Fruit fly (Drosophila melanogaster) whole organism, embryonic: Measurements from ENCODE around the gene CG46307.
A peak's percentile ranks its signal among the peaks of the same experiment; 100 is the strongest.

ENCODE experiments used
- ATbp ChIP-seq: fragments of 200-800 bp; sonication (Bioruptor generic); optimal IDR thresholded peaks from 2 replicates; lab custom pipeline; 2017; ENCODE audit warnings: missing biosample characterization, mild to moderate bottlenecking, missing genetic modification characterization, missing genetic modification reagents
- Blimp-1 ChIP-seq: fragments of 200-800 bp; sonication (Bioruptor generic); optimal IDR thresholded peaks from 3 replicates; lab custom pipeline; 2018; ENCODE audit warnings: missing biosample characterization, missing genetic modification characterization, mild to moderate bottlenecking, moderate library complexity, missing genetic modification reagents
- C15 ChIP-seq: fragments of 200-800 bp; sonication (Bioruptor generic); IDR thresholded peaks from 3 replicates; pipeline ENCODE4 v1.3.6; 2022; ENCODE audit warnings: missing biosample characterization, missing genetic modification characterization
- CG10209 ChIP-seq: fragments of 200-800 bp; sonication (Bioruptor generic); optimal IDR thresholded peaks from 3 replicates; lab custom pipeline; 2017; ENCODE audit warnings: missing biosample characterization, mild to moderate bottlenecking, missing genetic modification characterization, missing genetic modification reagents
- CG10267 ChIP-seq: fragments of 200-800 bp; sonication (Bioruptor generic); optimal IDR thresholded peaks from 2 replicates; lab custom pipeline; 2018; ENCODE audit warnings: missing biosample characterization, mild to moderate bottlenecking, missing genetic modification characterization, moderate library complexity
- CG10366 ChIP-seq: fragments of 200-800 bp; sonication (Bioruptor generic); IDR thresholded peaks from 2 replicates; pipeline ENCODE4 v1.3.6; 2022; ENCODE audit warnings: missing biosample characterization, missing genetic modification characterization
- CG10462 ChIP-seq: fragments of 200-800 bp; sonication (Bioruptor generic); optimal IDR thresholded peaks from 2 replicates; lab custom pipeline; 2016; ENCODE audit warnings: missing biosample characterization, missing genetic modification characterization
- CG11504 ChIP-seq: fragments of 200-800 bp; sonication (Bioruptor generic); optimal IDR thresholded peaks from 3 replicates; lab custom pipeline; 2019; ENCODE audit warnings: missing biosample characterization, mild to moderate bottlenecking, missing genetic modification characterization, moderate library complexity
- CG11723 ChIP-seq: fragments of 200-800 bp; sonication (Bioruptor generic); optimal IDR thresholded peaks from 2 replicates; lab custom pipeline; 2017; ENCODE audit warnings: missing biosample characterization, mild to moderate bottlenecking, missing genetic modification characterization
- CG12219 ChIP-seq: fragments of 200-800 bp; sonication (Bioruptor generic); optimal IDR thresholded peaks from 3 replicates; lab custom pipeline; 2018; ENCODE audit warnings: missing biosample characterization, mild to moderate bottlenecking, missing genetic modification characterization
- CG12769 ChIP-seq: fragments of 200-800 bp; sonication (Bioruptor generic); optimal IDR thresholded peaks from 2 replicates; lab custom pipeline; 2019; ENCODE audit warnings: missing biosample characterization, mild to moderate bottlenecking, missing genetic modification characterization, moderate library complexity
- CG12942 ChIP-seq: fragments of 200-800 bp; sonication (Bioruptor generic); optimal IDR thresholded peaks from 3 replicates; lab custom pipeline; 2016; ENCODE audit warnings: missing biosample characterization, missing genetic modification characterization
- CG15514 ChIP-seq: fragments of 200-800 bp; sonication (Bioruptor generic); optimal IDR thresholded peaks from 3 replicates; lab custom pipeline; 2017; ENCODE audit warnings: missing biosample characterization, missing genetic modification characterization, mild to moderate bottlenecking, moderate library complexity, missing genetic modification reagents
- CG16815 ChIP-seq: fragments of 200-800 bp; sonication (Bioruptor generic); optimal IDR thresholded peaks from 3 replicates; lab custom pipeline; 2017; ENCODE audit warnings: missing biosample characterization, mild to moderate bottlenecking, missing genetic modification characterization
- CG2712 ChIP-seq: fragments of 200-800 bp; optimal IDR thresholded peaks from 3 replicates; lab custom pipeline; 2019; ENCODE audit warnings: missing biosample characterization, mild to moderate bottlenecking, missing genetic modification characterization, moderate library complexity
- CG4730 ChIP-seq: fragments of 200-800 bp; sonication (Bioruptor generic); IDR thresholded peaks from 2 replicates; pipeline ENCODE4 v1.3.6; 2022; ENCODE audit warnings: missing biosample characterization, missing genetic modification characterization
- CG4854 ChIP-seq: fragments of 200-800 bp; sonication (Bioruptor generic); optimal IDR thresholded peaks from 2 replicates; lab custom pipeline; 2016; ENCODE audit warnings: missing biosample characterization, missing genetic modification characterization, inconsistent platforms
- CG5245 ChIP-seq: fragments of 200-800 bp; sonication (Bioruptor generic); optimal IDR thresholded peaks from 3 replicates; lab custom pipeline; 2016; ENCODE audit warnings: missing biosample characterization, missing genetic modification characterization
- CG6683 ChIP-seq: fragments of 200-800 bp; sonication (Bioruptor generic); optimal IDR thresholded peaks from 2 replicates; lab custom pipeline; 2017; ENCODE audit warnings: missing biosample characterization, mild to moderate bottlenecking, missing genetic modification characterization, missing genetic modification reagents
- CG8281 ChIP-seq: fragments of 200-800 bp; sonication (Bioruptor generic); optimal IDR thresholded peaks from 2 replicates; lab custom pipeline; 2018; ENCODE audit warnings: missing biosample characterization, mild to moderate bottlenecking, missing genetic modification characterization, moderate library complexity
- CG8765 ChIP-seq: fragments of 200-800 bp; sonication (Bioruptor generic); IDR thresholded peaks from 2 replicates; pipeline ENCODE4 v1.3.6; 2022; ENCODE audit warnings: missing biosample characterization, missing genetic modification characterization
- CG9876 ChIP-seq: fragments of 200-800 bp; sonication (Bioruptor generic); optimal IDR thresholded peaks from 2 replicates; lab custom pipeline; 2016; ENCODE audit warnings: missing biosample characterization, missing genetic modification characterization
- CkIIα-i1 ChIP-seq: fragments of 200-800 bp; sonication (Bioruptor generic); IDR thresholded peaks from 2 replicates; pipeline ENCODE4 v1.3.6; 2022; ENCODE audit warnings: missing biosample characterization, missing genetic modification characterization
- Gug ChIP-seq: fragments of 200-800 bp; sonication (Bioruptor generic); IDR thresholded peaks from 4 replicates; pipeline ENCODE4 v1.3.6; 2022; ENCODE audit warnings: missing biosample characterization, missing genetic modification characterization
- H15 ChIP-seq: fragments of 200-800 bp; sonication (Bioruptor generic); IDR thresholded peaks from 3 replicates; pipeline ENCODE4 v1.3.6; 2022; ENCODE audit warnings: missing biosample characterization, missing genetic modification characterization
- Hey ChIP-seq: fragments of 200-800 bp; sonication (Bioruptor generic); optimal IDR thresholded peaks from 3 replicates; lab custom pipeline; 2018; ENCODE audit warnings: missing biosample characterization, mild to moderate bottlenecking, missing genetic modification characterization
- Jarid2 ChIP-seq: fragments of 200-800 bp; sonication (Bioruptor generic); optimal IDR thresholded peaks from 3 replicates; lab custom pipeline; 2017; ENCODE audit warnings: mild to moderate bottlenecking, missing biosample characterization, missing genetic modification reagents, missing genetic modification characterization
- NC2β ChIP-seq: fragments of 200-800 bp; sonication (Bioruptor generic); optimal IDR thresholded peaks from 2 replicates; lab custom pipeline; 2016; ENCODE audit warnings: missing biosample characterization, missing genetic modification characterization
- Nf-YB ChIP-seq: fragments of 200-800 bp; sonication (Bioruptor generic); optimal IDR thresholded peaks from 3 replicates; lab custom pipeline; 2019; ENCODE audit warnings: missing biosample characterization, mild to moderate bottlenecking, missing genetic modification characterization, moderate library complexity
- Nf-YC ChIP-seq: fragments of 200-800 bp; optimal IDR thresholded peaks from 3 replicates; lab custom pipeline; 2019; ENCODE audit warnings: missing biosample characterization, mild to moderate bottlenecking, missing genetic modification characterization, moderate library complexity
- Ptx1 ChIP-seq: fragments of 200-800 bp; sonication (Bioruptor generic); IDR thresholded peaks from 2 replicates; pipeline ENCODE4 v1.3.6; 2022; ENCODE audit warnings: missing biosample characterization, missing genetic modification characterization
- Sry-β ChIP-seq: fragments of 200-800 bp; sonication (Bioruptor generic); optimal IDR thresholded peaks from 2 replicates; lab custom pipeline; 2018; ENCODE audit warnings: missing biosample characterization, mild to moderate bottlenecking, missing genetic modification characterization, moderate library complexity
- amos ChIP-seq: fragments of 200-800 bp; sonication (Bioruptor generic); IDR thresholded peaks from 2 replicates; pipeline ENCODE4 v1.3.6; 2022; ENCODE audit warnings: missing biosample characterization, missing genetic modification characterization; ENCODE audit not compliant: partially characterized antibody
- cad ChIP-seq: fragments of >200 bp; optimal IDR thresholded peaks from 2 replicates; lab custom pipeline; 2017; ENCODE audit warnings: missing biosample characterization, missing genetic modification characterization
- cwo ChIP-seq: fragments of 200-800 bp; sonication (Bioruptor generic); optimal IDR thresholded peaks from 3 replicates; lab custom pipeline; 2017; ENCODE audit warnings: missing biosample characterization, missing genetic modification characterization, mild to moderate bottlenecking, moderate library complexity, missing genetic modification reagents
- dmrt99B ChIP-seq: fragments of 200-800 bp; sonication (Bioruptor generic); optimal IDR thresholded peaks from 2 replicates; lab custom pipeline; 2018; ENCODE audit warnings: missing biosample characterization, mild to moderate bottlenecking, missing genetic modification characterization, moderate library complexity
- en ChIP-seq: fragments of 200-800 bp; sonication (Bioruptor generic); optimal IDR thresholded peaks from 2 replicates; lab custom pipeline; 2016; ENCODE audit warnings: missing biosample characterization, missing genetic modification characterization
- ewg ChIP-seq: fragments of 200-800 bp; sonication (Bioruptor generic); optimal IDR thresholded peaks from 3 replicates; lab custom pipeline; 2017; ENCODE audit warnings: mild to moderate bottlenecking, missing biosample characterization, missing genetic modification reagents, missing genetic modification characterization
- hkb ChIP-seq, 2 experiments: fragments of 200-800 bp in 1 of 2; fragments of >200 bp in 1 of 2; sonication (Bioruptor generic) in 1 of 2; IDR thresholded peaks in 1 of 2; optimal IDR thresholded peaks in 1 of 2; 2 replicates each; pipeline versions ENCODE4 v1.3.6 to Lab custom; 2017 to 2022; ENCODE audit warnings: missing biosample characterization in 1 of 2, missing genetic modification characterization in 1 of 2
- jing ChIP-seq: fragments of 200-800 bp; sonication (Bioruptor generic); optimal IDR thresholded peaks from 2 replicates; lab custom pipeline; 2018; ENCODE audit warnings: missing biosample characterization, mild to moderate bottlenecking, missing genetic modification characterization
- mirr ChIP-seq: fragments of 200-800 bp; sonication (Bioruptor generic); optimal IDR thresholded peaks from 3 replicates; lab custom pipeline; 2018; ENCODE audit warnings: missing biosample characterization, mild to moderate bottlenecking, missing genetic modification characterization
- pzg ChIP-seq: fragments of 200-800 bp; sonication (Bioruptor generic); optimal IDR thresholded peaks from 3 replicates; lab custom pipeline; 2018; ENCODE audit warnings: missing biosample characterization, mild to moderate bottlenecking, missing genetic modification characterization, moderate library complexity
- run ChIP-seq: fragments of 200-800 bp; sonication (Bioruptor generic); optimal IDR thresholded peaks from 3 replicates; lab custom pipeline; 2018; ENCODE audit warnings: missing biosample characterization, mild to moderate bottlenecking, missing genetic modification characterization
- sob ChIP-seq: fragments of 200-800 bp; sonication (Bioruptor generic); IDR thresholded peaks from 2 replicates; pipeline ENCODE4 v1.3.6; 2022; ENCODE audit warnings: missing biosample characterization, missing genetic modification characterization
- vvl ChIP-seq: fragments of 200-800 bp; sonication (Bioruptor generic); IDR thresholded peaks from 2 replicates; pipeline ENCODE4 v1.3.6; 2022; ENCODE audit warnings: missing biosample characterization, missing genetic modification characterization
- wdn ChIP-seq: fragments of 200-800 bp; sonication (Bioruptor generic); IDR thresholded peaks from 2 replicates; pipeline ENCODE4 v1.3.6; 2022; ENCODE audit warnings: missing biosample characterization, missing genetic modification characterization
- zf30C ChIP-seq: fragments of 200-800 bp; sonication (Bioruptor generic); optimal IDR thresholded peaks from 3 replicates; lab custom pipeline; 2018; ENCODE audit warnings: missing biosample characterization, mild to moderate bottlenecking, missing genetic modification characterization
- zfh1 ChIP-seq: fragments of 200-800 bp; sonication (Bioruptor generic); IDR thresholded peaks from 3 replicates; pipeline ENCODE4 v1.3.6; 2022; ENCODE audit warnings: missing biosample characterization, missing genetic modification characterization

CG46307 gene

dm6 chr2L:21156156-21157040 lies 52.0 kb downstream of the CG46307 start, which contains the start of the genes Mpp6 and E2f2 (continued):
- TF ChIP-seq Sry-β (GFP tag; lab: Kevin White, UChicago) (peak; percentile 44), CG11504 (tag; lab: Kevin White, UChicago) (peak; percentile 18), CG4854 (no peak), jing (no peak), Nf-YB (GFP tag; lab: Kevin White, UChicago) (no peak), cad (no peak), cwo (GFP tag; lab: Kevin White, UChicago) (no peak), vvl (peak; percentile 63; the same call in 1 of the 2 replicates), CG10267 (tag; lab: Kevin White, UChicago) (peak; percentile 95), amos (peak; percentile 95), CG8281 (tag; lab: Kevin White, UChicago) (no peak), CG11723 (no peak), CG8765 (GFP tag; lab: Robert Waterston, UW) (no peak), CkIIα-i1 (GFP tag; lab: Robert Waterston, UW) (no peak), Jarid2 (no peak), H15 (GFP tag; lab: Robert Waterston, UW) (peak; percentile 59; the same call in 2 of the 3 replicates), C15 (GFP tag; lab: Robert Waterston, UW) (no peak), pzg (GFP tag; lab: Kevin White, UChicago) (peak; percentile 78), Blimp-1 (GFP tag; lab: Kevin White, UChicago) (no peak), ATbp (no peak), CG16815 (GFP tag; lab: Kevin White, UChicago) (no peak), mirr (GFP tag; lab: Kevin White, UChicago) (no peak), CG9876 (GFP tag; lab: Kevin White, UChicago) (no peak), CG5245 (GFP tag; lab: Kevin White, UChicago) (no peak), zf30C (GFP tag; lab: Kevin White, UChicago) (no peak), CG15514 (GFP tag; lab: Kevin White, UChicago) (peak; percentile 55), Gug (GFP tag; lab: Robert Waterston, UW) (peak; percentile 58; the same call in 2 of the 4 replicates), Ptx1 (GFP tag; lab: Robert Waterston, UW) (no peak), CG10462 (no peak), sob (peak; percentile 86), NC2β (GFP tag; lab: Kevin White, UChicago) (no peak), dmrt99B (tag; lab: Kevin White, UChicago) (no peak), Hey (no peak), CG12942 (GFP tag; lab: Kevin White, UChicago) (peak; percentile 6), CG12769 (no peak), CG10209 (GFP tag; lab: Kevin White, UChicago) (peak; percentile 23), zfh1 (peak; percentile 58; the same call in 2 of the 3 replicates), run (tag; lab: Kevin White, UChicago) (no peak), hkb (optimal IDR thresholded peaks at IDR 0.05; lab: Kevin White, UChicago) (no peak), hkb (GFP tag; IDR thresholded peaks at IDR 0.05; lab: Robert Waterston, UW) (no peak), ewg (GFP tag; lab: Kevin White, UChicago) (peak; percentile 93), Nf-YC (no peak), CG10366 (GFP tag; lab: Robert Waterston, UW) (no peak), CG2712 (tag; lab: Kevin White, UChicago) (peak; percentile 13), CG4730 (GFP tag; lab: Robert Waterston, UW) (no peak), CG6683 (GFP tag; lab: Kevin White, UChicago) (no peak), CG12219 (GFP tag; lab: Kevin White, UChicago) (no peak), wdn (GFP tag; lab: Robert Waterston, UW) (no peak), en (GFP tag; lab: Kevin White, UChicago) (no peak)
